Worm (Caenorhabditis elegans): Measurements from ENCODE around the gene C44B7.5.

DNA sequence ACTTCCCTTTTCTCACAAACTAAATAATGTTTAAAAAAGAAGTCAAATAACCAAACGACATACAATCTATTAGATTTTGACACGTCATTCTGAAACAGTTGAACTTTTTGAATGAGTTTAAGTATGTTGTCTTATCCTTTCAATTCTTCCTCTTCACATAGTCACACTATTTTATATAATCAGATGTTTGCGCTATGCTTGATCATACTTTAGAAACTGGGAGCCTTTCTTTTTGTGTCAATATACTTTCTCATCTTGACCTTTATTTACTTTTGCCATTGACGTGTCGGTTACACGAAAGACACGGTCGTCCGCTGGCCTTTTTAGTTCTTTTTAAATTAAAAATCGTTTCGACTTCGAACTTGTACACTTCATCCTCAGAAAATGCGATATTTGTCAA, 20.5 kb downstream of the C44B7.5 start, which contains the start of gene C04A2.15:
- TF ChIP-seq unc-55 (GFP tag; optimal IDR thresholded peaks at IDR 0.05), result no peak
- no peak for TF ChIP-seq ceh-82 (tag; optimal IDR thresholded peaks at IDR 0.05)
- TF ChIP-seq R02D3.7 (tag; optimal IDR thresholded peaks at IDR 0.05), result no peak
- TF ChIP-seq unc-62 (GFP tag; optimal IDR thresholded peaks at IDR 0.05), result no peak
- TF ChIP-seq nhr-237 (tag; optimal IDR thresholded peaks at IDR 0.05), result no peak
- no peak for TF ChIP-seq unc-39 (tag; optimal IDR thresholded peaks at IDR 0.05)
- TF ChIP-seq nhr-12 (tag; optimal IDR thresholded peaks at IDR 0.05), result no peak
- no peak for TF ChIP-seq lin-13 (GFP tag; optimal IDR thresholded peaks at IDR 0.05)
- no peak for TF ChIP-seq blmp-1 (tag; optimal IDR thresholded peaks at IDR 0.05; ENCODE audit: insufficient read depth)
- TF ChIP-seq elt-3 (tag; optimal IDR thresholded peaks at IDR 0.05), result no peak
- no peak for TF ChIP-seq nhr-25 (tag; optimal IDR thresholded peaks at IDR 0.05)
- no peak for TF ChIP-seq lin-11 (tag; optimal IDR thresholded peaks at IDR 0.05)
- no peak for TF ChIP-seq mdl-1 (tag; optimal IDR thresholded peaks at IDR 0.05)
- no peak for TF ChIP-seq ztf-11 (tag; optimal IDR thresholded peaks at IDR 0.05)
